Fruit fly (Drosophila melanogaster): ENCODE data around the gene Sirup.

DNA sequence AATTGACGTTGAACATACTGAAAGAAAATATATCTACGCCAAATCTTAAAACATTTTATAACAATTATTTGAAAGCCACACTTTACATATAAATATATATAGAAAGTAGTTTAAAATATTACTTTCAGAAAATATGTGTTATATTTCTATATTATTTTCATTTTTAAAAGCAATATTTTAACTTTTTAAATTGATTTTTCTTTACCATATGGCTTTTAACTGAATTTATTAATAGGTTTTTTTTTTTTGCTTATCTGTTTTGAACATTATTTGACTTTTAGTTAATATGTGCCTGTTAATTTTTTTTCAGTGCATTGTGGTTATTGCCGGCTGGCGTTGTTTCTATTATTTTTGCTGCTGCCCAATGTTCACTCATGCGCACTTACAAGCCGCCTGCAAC lies 30.6 kb upstream of the Sirup start:
- TF ChIP-seq Mnt (GFP tag; optimal IDR thresholded peaks at IDR 0.05) (no peak), tj (GFP tag; optimal IDR thresholded peaks at IDR 0.05) (no peak), CG11617 (GFP tag; optimal IDR thresholded peaks at IDR 0.05) (peak; percentile 16)
